Worm (Caenorhabditis elegans) whole organism, midembryonic: ENCODE results near the gene lgc-7.
"Not testable (repeated sequence)": the region's sequence is repeated elsewhere in the genome, so short reads cannot be mapped to it uniquely, and the experiment has no call there.

Experiments
- T22C8.4 ChIP-seq: fragments of 200-800 bp; sonication (Bioruptor generic); IDR thresholded peaks from 2 replicates; pipeline ENCODE4 v1.3.6; 2022; ENCODE audit warnings: missing genetic modification characterization, missing compliant biosample characterization
- cog-1 ChIP-seq: sonication (generic microtip); optimal IDR thresholded peaks from 2 replicates; lab custom pipeline; 2016; ENCODE audit warnings: missing genetic modification characterization, missing compliant biosample characterization

ce11 chrIV:14763348-14763747 lies 54.0 kb downstream of the lgc-7 start:
- TF ChIP-seq T22C8.4 (GFP tag; lab: Robert Waterston, UW): not testable (repeated sequence)
- TF ChIP-seq cog-1 (tag; lab: Kevin White, UChicago): peak; percentile 12
